Worm (Caenorhabditis elegans): ENCODE data around the gene exos-8.

DNA sequence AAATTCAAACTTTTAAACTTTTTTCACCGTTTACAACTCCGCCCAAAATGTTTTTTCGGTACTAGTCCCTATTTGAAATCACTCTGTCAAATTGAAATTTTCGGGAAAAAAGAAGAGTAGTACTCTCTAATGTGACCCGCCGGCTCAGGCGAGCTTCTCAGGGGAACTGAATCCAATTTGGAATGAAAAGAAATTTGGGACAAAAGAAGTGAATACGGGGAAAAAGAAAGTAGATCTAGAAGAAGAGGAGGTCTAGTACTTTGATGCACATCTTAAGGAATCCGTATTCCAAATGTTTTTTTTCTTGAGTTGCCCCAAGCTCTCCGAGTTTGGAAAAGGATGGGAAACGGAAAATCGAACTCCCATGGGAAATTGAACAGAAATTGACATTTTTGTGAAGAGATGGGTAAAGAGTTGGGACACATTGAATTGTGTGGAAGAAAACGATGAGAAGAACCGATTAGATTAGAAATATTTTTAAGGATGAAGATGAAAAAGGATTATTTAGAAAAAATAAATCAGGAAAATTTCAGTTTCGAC is 34.9 kb upstream of the exos-8 start:
- TF ChIP-seq nfya-1 (tag; optimal IDR thresholded peaks at IDR 0.05; ENCODE audit: insufficient read depth) (no peak), pha-4 (tag; optimal IDR thresholded peaks at IDR 0.05) (no peak)
